Fruit fly (Drosophila melanogaster) whole organism, embryonic: Measurements from ENCODE around the gene stg.

ENCODE experiments used
- BtbVII ChIP-seq: fragments of 200-800 bp; sonication (Bioruptor generic); optimal IDR thresholded peaks from 3 replicates; lab custom pipeline; 2017; ENCODE audit warnings: missing biosample characterization, mild to moderate bottlenecking, missing genetic modification characterization
- CG10209 ChIP-seq: fragments of 200-800 bp; sonication (Bioruptor generic); optimal IDR thresholded peaks from 3 replicates; lab custom pipeline; 2017; ENCODE audit warnings: missing biosample characterization, mild to moderate bottlenecking, missing genetic modification characterization, missing genetic modification reagents
- CG6854 ChIP-seq: fragments of 200-800 bp; sonication (Bioruptor generic); optimal IDR thresholded peaks from 3 replicates; lab custom pipeline; 2017; ENCODE audit warnings: missing biosample characterization, mild to moderate bottlenecking, missing genetic modification characterization
- PHDP ChIP-seq: fragments of 200-800 bp; sonication (Bioruptor generic); optimal IDR thresholded peaks from 3 replicates; lab custom pipeline; 2018; ENCODE audit warnings: missing biosample characterization, mild to moderate bottlenecking, missing genetic modification characterization, moderate library complexity
- eve ChIP-seq, 2 experiments: fragments of >200 bp; optimal IDR thresholded peaks; 2 replicates each; lab custom pipeline; 2017; ENCODE audit warnings: missing biosample characterization in 2 of 2, missing genetic modification characterization in 2 of 2
- tna ChIP-seq: fragments of 200-800 bp; sonication (Bioruptor generic); IDR thresholded peaks from 2 replicates; pipeline ENCODE4 v1.3.6; 2022; ENCODE audit warnings: missing biosample characterization, missing genetic modification characterization; ENCODE audit not compliant: partially characterized antibody

DNA sequence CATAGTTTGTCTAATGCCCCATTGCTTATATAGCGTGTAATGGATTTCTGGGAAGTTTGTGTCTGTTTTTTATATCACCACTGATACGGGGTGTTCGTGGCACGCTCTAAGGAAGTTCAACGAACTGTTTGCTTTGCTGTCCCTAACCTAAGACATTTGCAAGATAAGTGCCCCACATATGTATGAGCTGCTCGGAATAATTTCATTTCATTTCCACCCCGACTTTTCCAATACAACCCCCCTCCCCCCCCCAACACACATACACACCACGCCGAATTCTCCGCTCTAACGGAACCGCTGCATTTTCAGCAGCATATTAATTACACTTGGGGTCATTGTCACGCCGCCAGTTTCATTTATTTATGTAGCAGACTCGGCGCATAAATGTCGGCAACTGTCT lies 12.5 kb upstream of the stg start:
- TF ChIP-seq PHDP (no peak), CG6854 (no peak), BtbVII (no peak), CG10209 (GFP tag; lab: Kevin White, UChicago) (no peak), eve (GFP tag; optimal IDR thresholded peaks at IDR 0.05; lab: Kevin White, UChicago) (no peak), tna (GFP tag; lab: Robert Waterston, UW) (no peak)
